Fruit fly (Drosophila melanogaster) whole organism, embryonic: ENCODE results near the gene Trs20.

Experiments used
- Aef1 ChIP-seq: fragments of 200-800 bp; sonication (Bioruptor generic); IDR thresholded peaks from 3 replicates; pipeline ENCODE4 v1.3.6; 2022; ENCODE audit warnings: missing biosample characterization, missing genetic modification characterization
- Awh ChIP-seq: fragments of 200-800 bp; sonication (Bioruptor generic); IDR thresholded peaks from 2 replicates; pipeline ENCODE4, ENCODE4 v1.3.6; 2022; ENCODE audit warnings: missing biosample characterization, missing genetic modification characterization
- BtbVII ChIP-seq: fragments of 200-800 bp; sonication (Bioruptor generic); optimal IDR thresholded peaks from 3 replicates; lab custom pipeline; 2017; ENCODE audit warnings: missing biosample characterization, mild to moderate bottlenecking, missing genetic modification characterization
- CG10462 ChIP-seq: fragments of 200-800 bp; sonication (Bioruptor generic); optimal IDR thresholded peaks from 2 replicates; lab custom pipeline; 2016; ENCODE audit warnings: missing biosample characterization, missing genetic modification characterization
- CG10543 ChIP-seq: fragments of 200-800 bp; sonication (Bioruptor generic); optimal IDR thresholded peaks from 3 replicates; lab custom pipeline; 2017; ENCODE audit warnings: missing biosample characterization, mild to moderate bottlenecking, missing genetic modification characterization, moderate library complexity
- CG10565 ChIP-seq: fragments of 200-800 bp; sonication (Bioruptor generic); optimal IDR thresholded peaks from 3 replicates; lab custom pipeline; 2016; ENCODE audit warnings: missing biosample characterization, mild to moderate bottlenecking, missing genetic modification characterization
- CG11247 ChIP-seq: fragments of 200-800 bp; sonication (Bioruptor generic); IDR thresholded peaks from 2 replicates; pipeline ENCODE4 v1.3.6; 2022; ENCODE audit warnings: missing biosample characterization, missing genetic modification characterization
- CG12071 ChIP-seq: fragments of 200-800 bp; sonication (Bioruptor generic); optimal IDR thresholded peaks from 3 replicates; lab custom pipeline; 2018; ENCODE audit warnings: missing biosample characterization, mild to moderate bottlenecking, missing genetic modification characterization
- CG12104 ChIP-seq: fragments of 200-800 bp; sonication (Bioruptor generic); optimal IDR thresholded peaks from 3 replicates; lab custom pipeline; 2016; ENCODE audit warnings: missing biosample characterization, missing genetic modification characterization
- CG12299 ChIP-seq: fragments of 200-800 bp; sonication (Bioruptor generic); optimal IDR thresholded peaks from 2 replicates; lab custom pipeline; 2018; ENCODE audit warnings: missing biosample characterization, mild to moderate bottlenecking, missing genetic modification characterization
- CG13123 ChIP-seq: fragments of 200-800 bp; sonication (Bioruptor generic); optimal IDR thresholded peaks from 2 replicates; lab custom pipeline; 2016; ENCODE audit warnings: missing biosample characterization, missing genetic modification characterization
- CG15514 ChIP-seq: fragments of 200-800 bp; sonication (Bioruptor generic); optimal IDR thresholded peaks from 3 replicates; lab custom pipeline; 2017; ENCODE audit warnings: missing biosample characterization, missing genetic modification characterization, mild to moderate bottlenecking, moderate library complexity, missing genetic modification reagents
- CG17359 ChIP-seq: fragments of 200-800 bp; sonication (Bioruptor generic); optimal IDR thresholded peaks from 3 replicates; lab custom pipeline; 2018; ENCODE audit warnings: missing biosample characterization, mild to moderate bottlenecking, missing genetic modification characterization, moderate library complexity
- CG17912 ChIP-seq: fragments of 200-800 bp; sonication (Bioruptor generic); optimal IDR thresholded peaks from 2 replicates; lab custom pipeline; 2018; ENCODE audit warnings: missing biosample characterization, mild to moderate bottlenecking, missing genetic modification characterization
- CG2875 ChIP-seq: fragments of 200-800 bp; sonication (Bioruptor generic); optimal IDR thresholded peaks from 2 replicates; lab custom pipeline; 2017; ENCODE audit warnings: missing biosample characterization, mild to moderate bottlenecking, missing genetic modification characterization, missing genetic modification reagents
- CG34224 ChIP-seq: fragments of 200-800 bp; sonication (Bioruptor generic); IDR thresholded peaks from 3 replicates; pipeline ENCODE4 v1.3.6; 2022; ENCODE audit warnings: missing biosample characterization, missing genetic modification characterization; ENCODE audit not compliant: partially characterized antibody
- CG34376 ChIP-seq: fragments of 200-800 bp; sonication (Bioruptor generic); optimal IDR thresholded peaks from 2 replicates; lab custom pipeline; 2018; ENCODE audit warnings: missing biosample characterization, mild to moderate bottlenecking, missing genetic modification characterization
- CG8944 ChIP-seq: fragments of 200-800 bp; sonication (Bioruptor generic); optimal IDR thresholded peaks from 3 replicates; lab custom pipeline; 2016; ENCODE audit warnings: missing biosample characterization, missing genetic modification characterization
- CG9437 ChIP-seq: fragments of 200-800 bp; sonication (Bioruptor generic); optimal IDR thresholded peaks from 2 replicates; lab custom pipeline; 2018; ENCODE audit warnings: missing biosample characterization, mild to moderate bottlenecking, missing genetic modification characterization
- D ChIP-seq, 2 experiments: fragments of 200-800 bp in 1 of 2; fragments of >200 bp in 1 of 2; sonication (Bioruptor generic) in 1 of 2; optimal IDR thresholded peaks; 2 replicates in 1 of 2; 3 replicates in 1 of 2; lab custom pipeline; 2017; ENCODE audit warnings: mild to moderate bottlenecking in 1 of 2, missing biosample characterization in 1 of 2, missing genetic modification characterization in 1 of 2, missing genetic modification reagents in 1 of 2
- Dad ChIP-seq: fragments of 200-800 bp; sonication (Bioruptor generic); optimal IDR thresholded peaks from 3 replicates; lab custom pipeline; 2016; ENCODE audit warnings: missing biosample characterization, missing genetic modification characterization
- Hand ChIP-seq: fragments of 200-800 bp; sonication (Bioruptor generic); optimal IDR thresholded peaks from 2 replicates; lab custom pipeline; 2017; ENCODE audit warnings: mild to moderate bottlenecking, missing biosample characterization, missing genetic modification reagents, missing genetic modification characterization
- HmgZ ChIP-seq: fragments of 200-800 bp; sonication (Bioruptor generic); optimal IDR thresholded peaks from 2 replicates; lab custom pipeline; 2018; ENCODE audit warnings: missing biosample characterization, mild to moderate bottlenecking, missing genetic modification characterization
- Mad ChIP-seq: fragments of 200-800 bp; sonication (Bioruptor generic); optimal IDR thresholded peaks from 2 replicates; lab custom pipeline; 2016; ENCODE audit warnings: missing biosample characterization, missing genetic modification characterization
- Med ChIP-seq: fragments of 200-800 bp; sonication (Bioruptor generic); peaks from one replicate; lab custom pipeline; 2016; ENCODE audit warnings: missing biosample characterization, missing genetic modification characterization, mild to moderate bottlenecking, inconsistent platforms, moderate library complexity
- Myb ChIP-seq: fragments of 200-800 bp; sonication (Bioruptor generic); optimal IDR thresholded peaks from 2 replicates; lab custom pipeline; 2016; ENCODE audit warnings: missing biosample characterization, missing genetic modification characterization
- NC2β ChIP-seq: fragments of 200-800 bp; sonication (Bioruptor generic); optimal IDR thresholded peaks from 2 replicates; lab custom pipeline; 2016; ENCODE audit warnings: missing biosample characterization, missing genetic modification characterization
- Oli ChIP-seq: fragments of 200-800 bp; sonication (Bioruptor generic); optimal IDR thresholded peaks from 2 replicates; lab custom pipeline; 2018; ENCODE audit warnings: missing biosample characterization, mild to moderate bottlenecking, missing genetic modification characterization, moderate library complexity
- PHDP ChIP-seq: fragments of 200-800 bp; sonication (Bioruptor generic); optimal IDR thresholded peaks from 3 replicates; lab custom pipeline; 2018; ENCODE audit warnings: missing biosample characterization, mild to moderate bottlenecking, missing genetic modification characterization, moderate library complexity
- Taf1 ChIP-seq: fragments of 200-800 bp; sonication (Bioruptor generic); IDR thresholded peaks from 2 replicates; pipeline ENCODE4 v1.3.6; 2022; ENCODE audit warnings: missing biosample characterization, missing genetic modification characterization
- bsh ChIP-seq, 2 experiments: fragments of 200-800 bp; sonication (Bioruptor generic); optimal IDR thresholded peaks; 2 replicates each; lab custom pipeline; 2017 to 2018; ENCODE audit warnings: mild to moderate bottlenecking in 2 of 2, missing biosample characterization in 2 of 2, missing genetic modification characterization in 2 of 2, moderate library complexity in 1 of 2
- ftz-f1 ChIP-seq: fragments of 200-800 bp; sonication (Bioruptor generic); optimal IDR thresholded peaks from 2 replicates; lab custom pipeline; 2016; ENCODE audit warnings: missing biosample characterization, missing genetic modification characterization
- fu2 ChIP-seq: fragments of 200-800 bp; sonication (Bioruptor generic); optimal IDR thresholded peaks from 2 replicates; lab custom pipeline; 2016; ENCODE audit warnings: missing biosample characterization, missing genetic modification characterization
- gcm ChIP-seq: fragments of 200-800 bp; sonication (Bioruptor generic); optimal IDR thresholded peaks from 2 replicates; lab custom pipeline; 2019; ENCODE audit warnings: missing biosample characterization, mild to moderate bottlenecking, missing genetic modification characterization, moderate library complexity
- grau ChIP-seq: fragments of 200-800 bp; optimal IDR thresholded peaks from 3 replicates; lab custom pipeline; 2019; ENCODE audit warnings: missing biosample characterization, mild to moderate bottlenecking, missing genetic modification characterization, moderate library complexity
- gt ChIP-seq: fragments of 200-800 bp; sonication (Bioruptor generic); IDR thresholded peaks from 2 replicates; pipeline ENCODE4 v1.3.6; 2022; ENCODE audit warnings: missing biosample characterization, missing genetic modification characterization
- hbn ChIP-seq: fragments of 200-800 bp; sonication (Bioruptor generic); IDR thresholded peaks from 2 replicates; pipeline ENCODE4 v1.3.6; 2022; ENCODE audit warnings: missing biosample characterization, missing genetic modification characterization; ENCODE audit not compliant: partially characterized antibody
- kah ChIP-seq: fragments of 200-800 bp; sonication (Bioruptor generic); optimal IDR thresholded peaks from 2 replicates; lab custom pipeline; 2018; ENCODE audit warnings: missing biosample characterization, mild to moderate bottlenecking, missing genetic modification characterization
- p53 ChIP-seq: fragments of 200-800 bp; sonication (Bioruptor generic); optimal IDR thresholded peaks from 2 replicates; lab custom pipeline; 2016; ENCODE audit warnings: missing biosample characterization, missing genetic modification characterization
- pfk ChIP-seq: fragments of 200-800 bp; sonication (Bioruptor generic); optimal IDR thresholded peaks from 2 replicates; lab custom pipeline; 2018; ENCODE audit warnings: missing biosample characterization, mild to moderate bottlenecking, missing genetic modification characterization, moderate library complexity
- pita ChIP-seq: fragments of 200-800 bp; sonication (Bioruptor generic); optimal IDR thresholded peaks from 2 replicates; lab custom pipeline; 2017; ENCODE audit warnings: missing biosample characterization, mild to moderate bottlenecking, missing genetic modification characterization
- sna ChIP-seq: fragments of 200-800 bp; sonication (Bioruptor generic); IDR thresholded peaks from 2 replicates; pipeline ENCODE4 v1.3.6; 2022; ENCODE audit warnings: missing biosample characterization, missing genetic modification characterization; ENCODE audit not compliant: partially characterized antibody
- so ChIP-seq: fragments of 200-800 bp; sonication (Bioruptor generic); IDR thresholded peaks from 3 replicates; pipeline ENCODE4 v1.3.6; 2022; ENCODE audit warnings: missing biosample characterization, missing genetic modification characterization
- ssp ChIP-seq: fragments of 200-800 bp; sonication (Bioruptor generic); IDR thresholded peaks from 2 replicates; pipeline ENCODE4 v1.3.6; 2022; ENCODE audit warnings: missing biosample characterization, missing genetic modification characterization
- tio ChIP-seq: fragments of 200-800 bp; sonication (Bioruptor generic); optimal IDR thresholded peaks from 2 replicates; lab custom pipeline; 2017; ENCODE audit warnings: missing biosample characterization, missing genetic modification characterization, inconsistent platforms
- toy ChIP-seq: fragments of 200-800 bp; sonication (Bioruptor generic); IDR thresholded peaks from 2 replicates; pipeline ENCODE4 v1.3.6; 2022; ENCODE audit warnings: missing biosample characterization, missing genetic modification characterization
- twi ChIP-seq: fragments of 200-800 bp; optimal IDR thresholded peaks from 2 replicates; lab custom pipeline; 2019; ENCODE audit warnings: missing biosample characterization, mild to moderate bottlenecking, missing genetic modification characterization, moderate library complexity
- wor ChIP-seq: fragments of 200-800 bp; sonication (Bioruptor generic); IDR thresholded peaks from 2 replicates; pipeline ENCODE4 v1.3.6; 2022; ENCODE audit warnings: missing biosample characterization, missing genetic modification characterization
- z ChIP-seq: fragments of 200-800 bp; sonication (Bioruptor generic); IDR thresholded peaks from 3 replicates; pipeline ENCODE4 v1.3.6; 2022; ENCODE audit warnings: missing biosample characterization, missing genetic modification characterization

Gene Trs20

dm6 chr3L:16166217-16166997 lies 35.0 kb upstream of the Trs20 start (continued):
- no peak for TF ChIP-seq NC2β (GFP tag; lab: Kevin White, UChicago)
- TF ChIP-seq CG10565 (GFP tag; lab: Kevin White, UChicago): no peak
- TF ChIP-seq twi (tag; lab: Kevin White, UChicago): no peak
- no peak for TF ChIP-seq CG15514 (GFP tag; lab: Kevin White, UChicago)
- TF ChIP-seq ssp (GFP tag; lab: Robert Waterston, UW): no peak
- no peak for TF ChIP-seq gcm (GFP tag; lab: Kevin White, UChicago)
- TF ChIP-seq Awh (GFP tag; lab: Robert Waterston, UW): no peak
- TF ChIP-seq PHDP (tag; lab: Kevin White, UChicago): no peak
- TF ChIP-seq Taf1 (GFP tag; lab: Robert Waterston, UW): no peak
- peak; percentile 67 for TF ChIP-seq Med (GFP tag; lab: Kevin White, UChicago)
- TF ChIP-seq CG2875: no peak
- no peak for TF ChIP-seq p53
- no peak for TF ChIP-seq CG13123 (GFP tag; lab: Kevin White, UChicago)
- no peak for TF ChIP-seq kah (GFP tag; lab: Kevin White, UChicago)
- no peak for TF ChIP-seq gt
- peak; percentile 54 for TF ChIP-seq CG10543
- TF ChIP-seq tio (GFP tag; lab: Kevin White, UChicago): no peak
- no peak for TF ChIP-seq Dad
- TF ChIP-seq wor (GFP tag; lab: Robert Waterston, UW): no peak
- TF ChIP-seq CG11247 (GFP tag; lab: Robert Waterston, UW): no peak
- no peak for TF ChIP-seq D (optimal IDR thresholded peaks at IDR 0.05; lab: Kevin White, UChicago)
- TF ChIP-seq D (GFP tag; optimal IDR thresholded peaks at IDR 0.05; lab: Kevin White, UChicago): no peak
- TF ChIP-seq pita (GFP tag; lab: Kevin White, UChicago): no peak
- TF ChIP-seq BtbVII (GFP tag; lab: Kevin White, UChicago): peak; percentile 1
- 0 out of 3 replicates have a peak, but pooled peaks have one; percentile 31 for TF ChIP-seq so (GFP tag; lab: Robert Waterston, UW)
- TF ChIP-seq bsh (GFP tag; optimal IDR thresholded peaks at IDR 0.05; lab: Kevin White, UChicago): no peak
- no peak for TF ChIP-seq CG12104
- no peak for TF ChIP-seq pfk
- no peak for TF ChIP-seq Myb (GFP tag; lab: Kevin White, UChicago)
- TF ChIP-seq z (GFP tag; lab: Robert Waterston, UW): no peak
- no peak for TF ChIP-seq Hand (GFP tag; lab: Kevin White, UChicago)
- TF ChIP-seq hbn (GFP tag; lab: Robert Waterston, UW): no peak
- peak; percentile 31 for TF ChIP-seq CG17359 (tag; lab: Kevin White, UChicago)
- TF ChIP-seq CG17912 (GFP tag; lab: Kevin White, UChicago): no peak
- TF ChIP-seq CG34224 (GFP tag; lab: Robert Waterston, UW): no peak
- TF ChIP-seq CG12299 (tag; lab: Kevin White, UChicago): no peak
- no peak for TF ChIP-seq Oli (tag; lab: Kevin White, UChicago)
- no peak for TF ChIP-seq CG12071 (GFP tag; lab: Kevin White, UChicago)
- no peak for TF ChIP-seq CG34376 (GFP tag; lab: Kevin White, UChicago)
- TF ChIP-seq CG8944 (GFP tag; lab: Kevin White, UChicago): no peak
- TF ChIP-seq sna (GFP tag; lab: Robert Waterston, UW): 0 out of 2 replicates have a peak, but pooled peaks have one; percentile 37
- TF ChIP-seq CG10462 (GFP tag; lab: Kevin White, UChicago): no peak
- 0 out of 2 replicates have a peak, but pooled peaks have one; percentile 23 for TF ChIP-seq toy (GFP tag; lab: Robert Waterston, UW)
- TF ChIP-seq Mad: no peak
- TF ChIP-seq HmgZ (tag; lab: Kevin White, UChicago): no peak
- TF ChIP-seq CG9437 (GFP tag; lab: Kevin White, UChicago): no peak
- TF ChIP-seq ftz-f1 (GFP tag; lab: Kevin White, UChicago): no peak
- TF ChIP-seq Aef1 (GFP tag; lab: Robert Waterston, UW): no peak
- no peak for TF ChIP-seq fu2
- no peak for TF ChIP-seq grau
